Comparison of ENCODE assay signal across 2 fruit fly cellular contexts in the genomic region with DNA sequence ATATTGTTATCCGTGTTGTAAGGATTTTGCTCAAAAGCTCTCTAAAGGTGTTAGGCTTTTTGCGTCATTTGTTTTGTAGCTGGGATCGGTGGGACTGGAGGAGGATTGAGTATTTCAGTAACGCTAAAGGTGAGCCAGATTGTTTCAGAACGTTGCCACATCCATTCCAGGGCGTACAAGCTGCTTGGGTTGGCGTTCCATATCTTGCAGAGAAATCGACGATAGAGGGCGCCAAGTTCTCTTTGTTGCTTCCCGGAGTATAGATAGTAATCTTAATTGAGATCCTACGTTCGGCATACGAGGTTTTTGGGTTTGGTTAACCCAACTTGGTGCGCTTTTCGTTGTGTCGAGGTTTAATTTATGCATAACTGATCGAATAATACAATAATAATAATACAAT.
TF ChIP-seq lines count a peak whose summit lies in the region.

No protein-coding gene starts in this region.

- TF ChIP-seq CTCF in S2 (optimal IDR thresholded peaks at IDR 0.05; lab: Kevin White, UChicago) = peak; percentile 90 to 92
- peak; percentile 81 for TF ChIP-seq CTCF in whole organism, embryonic (GFP tag; optimal IDR thresholded peaks at IDR 0.05; lab: Kevin White, UChicago)

TF ChIP-seq in whole organism, embryonic, 481 proteins besides CTCF, POLR2A, EP300 and RAD21:
- TF ChIP-seq CG6791 (GFP tag; IDR thresholded peaks at IDR 0.05; lab: Robert Waterston, UW; ENCODE audit: partially characterized antibody) (peak; percentile 49; the same call in 1 of the 3 replicates), sens (GFP tag; lab: Kevin White, UChicago) (peak; percentile 1), Med (GFP tag; lab: Kevin White, UChicago) (peak; percentile 3), grn (GFP tag; optimal IDR thresholded peaks at IDR 0.05; lab: Kevin White, UChicago) (peak; percentile 49), stwl (tag; optimal IDR thresholded peaks at IDR 0.05; lab: Kevin White, UChicago) (peak; percentile 52), lmd (GFP tag; IDR thresholded peaks at IDR 0.05; lab: Robert Waterston, UW) (no peak), wor (GFP tag; IDR thresholded peaks at IDR 0.05; lab: Robert Waterston, UW) (no peak), trem (tag; optimal IDR thresholded peaks at IDR 0.05; lab: Kevin White, UChicago) (peak; percentile 9)
